Worm (Caenorhabditis elegans): ENCODE measurements around the gene col-132.

ce11 chrIV:13095462-13095861, 4.6 kb upstream of the col-132 start, which contains the start of gene rfc-3:
- TF ChIP-seq fkh-10 (GFP tag; optimal IDR thresholded peaks at IDR 0.05), result no peak
- no peak for TF ChIP-seq unc-39 (tag; optimal IDR thresholded peaks at IDR 0.05)
- TF ChIP-seq lin-15B (tag; optimal IDR thresholded peaks at IDR 0.05), result no peak
- no peak for TF ChIP-seq ces-1 (GFP tag; optimal IDR thresholded peaks at IDR 0.05)
- TF ChIP-seq ZK546.5 (tag; optimal IDR thresholded peaks at IDR 0.05), result no peak
- TF ChIP-seq nhr-11 (tag; optimal IDR thresholded peaks at IDR 0.05), result no peak
- no peak for TF ChIP-seq lin-1 (GFP tag; IDR thresholded peaks at IDR 0.05)

Measured in whole organism, L4 larva.